Fruit fly (Drosophila melanogaster) whole organism, embryonic: ENCODE data around the gene CG34427.

Experiments
- Atf6 ChIP-seq: fragments of 200-800 bp; sonication (Bioruptor generic); IDR thresholded peaks from 2 replicates; pipeline ENCODE4 v1.3.6; 2022; ENCODE audit warnings: missing biosample characterization, missing genetic modification characterization
- CG10209 ChIP-seq: fragments of 200-800 bp; sonication (Bioruptor generic); optimal IDR thresholded peaks from 3 replicates; lab custom pipeline; 2017; ENCODE audit warnings: missing biosample characterization, mild to moderate bottlenecking, missing genetic modification characterization, missing genetic modification reagents
- CG12104 ChIP-seq: fragments of 200-800 bp; sonication (Bioruptor generic); optimal IDR thresholded peaks from 3 replicates; lab custom pipeline; 2016; ENCODE audit warnings: missing biosample characterization, missing genetic modification characterization
- CG12219 ChIP-seq: fragments of 200-800 bp; sonication (Bioruptor generic); optimal IDR thresholded peaks from 3 replicates; lab custom pipeline; 2018; ENCODE audit warnings: missing biosample characterization, mild to moderate bottlenecking, missing genetic modification characterization
- CG12391 ChIP-seq: fragments of 200-800 bp; sonication (Bioruptor generic); optimal IDR thresholded peaks from 3 replicates; lab custom pipeline; 2018; ENCODE audit warnings: missing biosample characterization, mild to moderate bottlenecking, missing genetic modification characterization, moderate library complexity
- CG12744 ChIP-seq: fragments of 200-800 bp; sonication (Bioruptor generic); optimal IDR thresholded peaks from 2 replicates; lab custom pipeline; 2016; ENCODE audit warnings: missing biosample characterization, missing genetic modification characterization
- CG15011 ChIP-seq: fragments of 200-800 bp; sonication (Bioruptor generic); optimal IDR thresholded peaks from 3 replicates; lab custom pipeline; 2018; ENCODE audit warnings: missing biosample characterization, mild to moderate bottlenecking, missing genetic modification characterization
- CG17361 ChIP-seq: fragments of 200-800 bp; sonication (Bioruptor generic); IDR thresholded peaks from 3 replicates; pipeline ENCODE4 v1.3.6; 2022; ENCODE audit warnings: missing biosample characterization, missing genetic modification characterization
- CG2120 ChIP-seq: fragments of 200-800 bp; sonication (Bioruptor generic); optimal IDR thresholded peaks from 3 replicates; lab custom pipeline; 2016; ENCODE audit warnings: missing biosample characterization, missing genetic modification characterization
- CG3281 ChIP-seq: fragments of 200-800 bp; sonication (Bioruptor generic); optimal IDR thresholded peaks from 3 replicates; lab custom pipeline; 2017; ENCODE audit warnings: missing biosample characterization, mild to moderate bottlenecking, missing genetic modification characterization
- CG34376 ChIP-seq: fragments of 200-800 bp; sonication (Bioruptor generic); optimal IDR thresholded peaks from 2 replicates; lab custom pipeline; 2018; ENCODE audit warnings: missing biosample characterization, mild to moderate bottlenecking, missing genetic modification characterization
- CG4360 ChIP-seq: fragments of 200-800 bp; sonication (Bioruptor generic); IDR thresholded peaks from 2 replicates; pipeline ENCODE4 v1.3.6; 2022; ENCODE audit warnings: missing biosample characterization, missing genetic modification characterization
- CG6765 ChIP-seq: fragments of 200-800 bp; sonication (Bioruptor generic); optimal IDR thresholded peaks from 3 replicates; lab custom pipeline; 2017; ENCODE audit warnings: missing biosample characterization, mild to moderate bottlenecking, missing genetic modification characterization
- CG7357 ChIP-seq: fragments of 200-800 bp; sonication (Bioruptor generic); IDR thresholded peaks from 3 replicates; pipeline ENCODE4 v1.3.6; 2022; ENCODE audit warnings: missing biosample characterization, missing genetic modification characterization
- CG7372 ChIP-seq: fragments of 200-800 bp; sonication (Bioruptor generic); IDR thresholded peaks from 2 replicates; pipeline ENCODE4 v1.3.6; 2022; ENCODE audit warnings: missing biosample characterization, missing genetic modification characterization
- CG8290 ChIP-seq, 3 experiments: fragments of 200-800 bp; sonication (Bioruptor generic); optimal IDR thresholded peaks; 2 replicates each; lab custom pipeline; 2016 to 2019; ENCODE audit warnings: missing biosample characterization in 3 of 3, missing genetic modification characterization in 3 of 3, mild to moderate bottlenecking in 2 of 3, moderate library complexity in 1 of 3
- CG8388 ChIP-seq: fragments of 200-800 bp; sonication (Bioruptor generic); optimal IDR thresholded peaks from 2 replicates; lab custom pipeline; 2019; ENCODE audit warnings: missing biosample characterization, mild to moderate bottlenecking, missing genetic modification characterization, moderate library complexity
- CG9215 ChIP-seq: fragments of 200-800 bp; sonication (Bioruptor generic); IDR thresholded peaks from 2 replicates; pipeline ENCODE4 v1.3.6; 2022; ENCODE audit warnings: missing biosample characterization, missing genetic modification characterization
- CG9437 ChIP-seq: fragments of 200-800 bp; sonication (Bioruptor generic); optimal IDR thresholded peaks from 2 replicates; lab custom pipeline; 2018; ENCODE audit warnings: missing biosample characterization, mild to moderate bottlenecking, missing genetic modification characterization
- CG9932 ChIP-seq: fragments of 200-800 bp; sonication (Bioruptor generic); IDR thresholded peaks from 2 replicates; pipeline ENCODE4 v1.3.6; 2022; ENCODE audit warnings: missing biosample characterization, missing genetic modification characterization
- Camta ChIP-seq: fragments of 200-800 bp; sonication (Bioruptor generic); optimal IDR thresholded peaks from 2 replicates; lab custom pipeline; 2016; ENCODE audit warnings: missing biosample characterization, missing genetic modification characterization
- Dip3 ChIP-seq: fragments of 200-800 bp; sonication (Bioruptor generic); optimal IDR thresholded peaks from 3 replicates; lab custom pipeline; 2016; ENCODE audit warnings: missing biosample characterization, missing genetic modification characterization
- Fer1 ChIP-seq: fragments of 200-800 bp; sonication (Bioruptor generic); optimal IDR thresholded peaks from 2 replicates; lab custom pipeline; 2017; ENCODE audit warnings: missing biosample characterization, mild to moderate bottlenecking, missing genetic modification characterization
- HLH54F ChIP-seq: fragments of 200-800 bp; sonication (Bioruptor generic); optimal IDR thresholded peaks from 3 replicates; lab custom pipeline; 2016; ENCODE audit warnings: missing biosample characterization, missing genetic modification characterization
- HmgZ ChIP-seq: fragments of 200-800 bp; sonication (Bioruptor generic); optimal IDR thresholded peaks from 2 replicates; lab custom pipeline; 2018; ENCODE audit warnings: missing biosample characterization, mild to moderate bottlenecking, missing genetic modification characterization
- Hmr ChIP-seq: fragments of 200-800 bp; sonication (Bioruptor generic); optimal IDR thresholded peaks from 3 replicates; lab custom pipeline; 2017; ENCODE audit warnings: mild to moderate bottlenecking, missing biosample characterization, missing genetic modification reagents, missing genetic modification characterization
- NfI ChIP-seq: fragments of 200-800 bp; sonication (Bioruptor generic); optimal IDR thresholded peaks from 3 replicates; lab custom pipeline; 2018; ENCODE audit warnings: missing biosample characterization, mild to moderate bottlenecking, missing genetic modification characterization, moderate library complexity
- Oli ChIP-seq: fragments of 200-800 bp; sonication (Bioruptor generic); optimal IDR thresholded peaks from 2 replicates; lab custom pipeline; 2018; ENCODE audit warnings: missing biosample characterization, mild to moderate bottlenecking, missing genetic modification characterization, moderate library complexity
- Ptx1 ChIP-seq: fragments of 200-800 bp; sonication (Bioruptor generic); IDR thresholded peaks from 2 replicates; pipeline ENCODE4 v1.3.6; 2022; ENCODE audit warnings: missing biosample characterization, missing genetic modification characterization
- Stat92E ChIP-seq, 3 experiments: fragments of >200 bp in 2 of 3; fragments of 200-800 bp in 1 of 3; sonication (Bioruptor generic) in 1 of 3; optimal IDR thresholded peaks; 2 replicates each; lab custom pipeline; 2017 to 2019; ENCODE audit warnings: missing biosample characterization in 3 of 3, missing genetic modification characterization in 3 of 3, mild to moderate bottlenecking in 1 of 3, moderate library complexity in 1 of 3
- ato ChIP-seq: fragments of 200-800 bp; sonication (Bioruptor generic); IDR thresholded peaks from 2 replicates; pipeline ENCODE4 v1.3.6; 2022; ENCODE audit warnings: missing biosample characterization, missing genetic modification characterization; ENCODE audit not compliant: partially characterized antibody
- az2 ChIP-seq: fragments of 200-800 bp; sonication (Bioruptor generic); optimal IDR thresholded peaks from 3 replicates; lab custom pipeline; 2016; ENCODE audit warnings: missing biosample characterization, missing genetic modification characterization
- btn ChIP-seq: fragments of 200-800 bp; sonication (Bioruptor generic); optimal IDR thresholded peaks from 2 replicates; lab custom pipeline; 2016; ENCODE audit warnings: missing biosample characterization, missing genetic modification characterization
- caup ChIP-seq: fragments of 200-800 bp; sonication (Bioruptor generic); optimal IDR thresholded peaks from 3 replicates; lab custom pipeline; 2017; ENCODE audit warnings: missing biosample characterization, mild to moderate bottlenecking, missing genetic modification characterization, moderate library complexity; ENCODE audit not compliant: severe bottlenecking
- cwo ChIP-seq: fragments of 200-800 bp; sonication (Bioruptor generic); optimal IDR thresholded peaks from 3 replicates; lab custom pipeline; 2017; ENCODE audit warnings: missing biosample characterization, missing genetic modification characterization, mild to moderate bottlenecking, moderate library complexity, missing genetic modification reagents
- en ChIP-seq: fragments of 200-800 bp; sonication (Bioruptor generic); optimal IDR thresholded peaks from 2 replicates; lab custom pipeline; 2016; ENCODE audit warnings: missing biosample characterization, missing genetic modification characterization
- ewg ChIP-seq: fragments of 200-800 bp; sonication (Bioruptor generic); optimal IDR thresholded peaks from 3 replicates; lab custom pipeline; 2017; ENCODE audit warnings: mild to moderate bottlenecking, missing biosample characterization, missing genetic modification reagents, missing genetic modification characterization
- eyg ChIP-seq: fragments of 200-800 bp; sonication (Bioruptor generic); optimal IDR thresholded peaks from 3 replicates; lab custom pipeline; 2016; ENCODE audit warnings: missing biosample characterization, missing genetic modification characterization
- grau ChIP-seq: fragments of 200-800 bp; optimal IDR thresholded peaks from 3 replicates; lab custom pipeline; 2019; ENCODE audit warnings: missing biosample characterization, mild to moderate bottlenecking, missing genetic modification characterization, moderate library complexity
- jigr1 ChIP-seq: fragments of 200-800 bp; sonication (Bioruptor generic); IDR thresholded peaks from 3 replicates; pipeline ENCODE4 v1.3.6; 2022; ENCODE audit warnings: missing biosample characterization, missing genetic modification characterization
- prd ChIP-seq, 3 experiments: fragments of >200 bp in 2 of 3; fragments of 200-800 bp in 1 of 3; sonication (Bioruptor generic) in 1 of 3; optimal IDR thresholded peaks in 2 of 3; IDR thresholded peaks in 1 of 3; 2 replicates in 2 of 3; 3 replicates in 1 of 3; pipeline versions ENCODE4 v1.3.6 to Lab custom; 2017 to 2022; ENCODE audit warnings: missing biosample characterization in 1 of 3, missing genetic modification characterization in 1 of 3
- row ChIP-seq: fragments of 200-800 bp; sonication (Bioruptor generic); IDR thresholded peaks from 3 replicates; pipeline ENCODE4 v1.3.6; 2022; ENCODE audit warnings: missing biosample characterization, missing genetic modification characterization
- sens ChIP-seq: fragments of 200-800 bp; sonication (Bioruptor generic); peaks from one replicate; lab custom pipeline; 2016; ENCODE audit warnings: missing biosample characterization, missing genetic modification characterization
- slbo ChIP-seq: fragments of 200-800 bp; sonication (Bioruptor generic); IDR thresholded peaks from 2 replicates; pipeline ENCODE4 v1.3.6; 2022; ENCODE audit warnings: missing biosample characterization, missing genetic modification characterization
- stc ChIP-seq: fragments of 200-800 bp; sonication (Bioruptor generic); IDR thresholded peaks from 2 replicates; pipeline ENCODE4 v1.3.6; 2022; ENCODE audit warnings: missing biosample characterization, missing genetic modification characterization
- tio ChIP-seq: fragments of 200-800 bp; sonication (Bioruptor generic); optimal IDR thresholded peaks from 2 replicates; lab custom pipeline; 2017; ENCODE audit warnings: missing biosample characterization, missing genetic modification characterization, inconsistent platforms
- twi ChIP-seq: fragments of 200-800 bp; optimal IDR thresholded peaks from 2 replicates; lab custom pipeline; 2019; ENCODE audit warnings: missing biosample characterization, mild to moderate bottlenecking, missing genetic modification characterization, moderate library complexity
- vfl ChIP-seq: fragments of 200-800 bp; sonication (Bioruptor generic); optimal IDR thresholded peaks from 2 replicates; lab custom pipeline; 2016; ENCODE audit warnings: missing biosample characterization, missing genetic modification characterization
- zfh2 ChIP-seq: fragments of 200-800 bp; sonication (Bioruptor generic); optimal IDR thresholded peaks from 2 replicates; lab custom pipeline; 2016; ENCODE audit warnings: missing biosample characterization, missing genetic modification characterization

CG34427 gene

DNA sequence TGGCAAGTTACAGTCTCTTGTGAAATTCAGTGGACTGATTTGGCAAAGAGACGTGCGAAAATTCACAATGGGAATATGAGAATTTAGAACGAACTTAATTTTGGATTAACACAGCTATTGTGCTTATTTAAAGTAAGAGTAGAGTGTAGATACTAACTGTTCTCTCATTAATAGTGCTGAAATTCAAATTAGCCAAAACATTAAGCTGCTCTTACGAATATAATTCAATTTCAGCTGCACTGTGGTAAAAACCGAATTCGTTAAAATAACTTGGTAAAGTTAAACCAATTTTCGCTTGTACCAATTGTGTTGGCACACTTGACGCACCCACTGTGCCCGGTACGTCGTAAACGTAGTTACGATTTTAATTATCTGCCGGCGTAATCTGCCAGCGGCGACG, 36.7 kb upstream of the CG34427 start (continued):
- peak; percentile 48 for TF ChIP-seq Fer1
- TF ChIP-seq CG9932 (GFP tag; lab: Robert Waterston, UW): peak; percentile 66
- TF ChIP-seq cwo (GFP tag; lab: Kevin White, UChicago): peak; percentile 58
- peak; percentile 42 for TF ChIP-seq CG10209
- peak; percentile 42 for TF ChIP-seq CG6765
- TF ChIP-seq row (GFP tag; lab: Robert Waterston, UW): peak; percentile 70
- peak; percentile 56 for TF ChIP-seq HmgZ (tag; lab: Kevin White, UChicago)
- TF ChIP-seq eyg (GFP tag; lab: Kevin White, UChicago): no peak
- peak; percentile 72 for TF ChIP-seq sens (GFP tag; lab: Kevin White, UChicago)
- 0 out of 3 replicates have a peak, but pooled peaks have one; percentile 15 for TF ChIP-seq CG7357
- TF ChIP-seq stc: no peak
- TF ChIP-seq CG15011 (GFP tag; lab: Kevin White, UChicago): peak; percentile 7
- TF ChIP-seq vfl (GFP tag; lab: Kevin White, UChicago): peak; percentile 4
- peak; percentile 70 for TF ChIP-seq slbo
- TF ChIP-seq HLH54F (GFP tag; lab: Kevin White, UChicago): peak; percentile 28
- peak; percentile 62 for TF ChIP-seq CG9215 (GFP tag; lab: Robert Waterston, UW)
- no peak for TF ChIP-seq ato (GFP tag; lab: Robert Waterston, UW)
- TF ChIP-seq CG9437 (GFP tag; lab: Kevin White, UChicago): peak; percentile 70
- TF ChIP-seq CG17361 (GFP tag; lab: Robert Waterston, UW): peak; percentile 45; the same call in 2 of the 3 replicates
- TF ChIP-seq NfI: peak; percentile 38
- no peak for TF ChIP-seq az2
- TF ChIP-seq en (GFP tag; lab: Kevin White, UChicago): peak; percentile 19
- TF ChIP-seq grau: peak; percentile 62
- peak; percentile 70 for TF ChIP-seq CG3281 (GFP tag; lab: Kevin White, UChicago)
- no peak for TF ChIP-seq prd (optimal IDR thresholded peaks at IDR 0.05; lab: Kevin White, UChicago)
- peak; percentile 58; the same call in 2 of the 3 replicates for TF ChIP-seq prd (GFP tag; IDR thresholded peaks at IDR 0.05; lab: Robert Waterston, UW)
- no peak for TF ChIP-seq btn
- 0 out of 2 replicates have a peak, but pooled peaks have one; percentile 10 for TF ChIP-seq CG7372 (GFP tag; lab: Robert Waterston, UW)
- peak; percentile 25 for TF ChIP-seq CG12391 (tag; lab: Kevin White, UChicago)
- no peak for TF ChIP-seq CG8290 (GFP tag; optimal IDR thresholded peaks at IDR 0.05; lab: Kevin White, UChicago)
- peak in 1 of 2 experiments; percentile 65 for TF ChIP-seq CG8290 (tag; optimal IDR thresholded peaks at IDR 0.05; lab: Kevin White, UChicago)
- TF ChIP-seq CG12104 (GFP tag; lab: Kevin White, UChicago): peak; percentile 16
- peak; percentile 4 for TF ChIP-seq Camta (GFP tag; lab: Kevin White, UChicago)
- peak; percentile 8 for TF ChIP-seq CG34376 (GFP tag; lab: Kevin White, UChicago)
- TF ChIP-seq zfh2 (GFP tag; lab: Kevin White, UChicago): peak; percentile 72
- TF ChIP-seq CG4360 (GFP tag; lab: Robert Waterston, UW): no peak
- peak; percentile 35 for TF ChIP-seq CG12219 (GFP tag; lab: Kevin White, UChicago)
- TF ChIP-seq Oli (tag; lab: Kevin White, UChicago): peak; percentile 7
- TF ChIP-seq Stat92E (GFP tag; optimal IDR thresholded peaks at IDR 0.05; lab: Kevin White, UChicago): no peak
- 0 out of 3 replicates have a peak, but pooled peaks have one; percentile 39 for TF ChIP-seq jigr1 (GFP tag; lab: Robert Waterston, UW)
- TF ChIP-seq caup: peak; percentile 37
- peak; percentile 70 for TF ChIP-seq Hmr (GFP tag; lab: Kevin White, UChicago)
- TF ChIP-seq tio (GFP tag; lab: Kevin White, UChicago): peak; percentile 37
- TF ChIP-seq CG2120: peak; percentile 81
- TF ChIP-seq ewg (GFP tag; lab: Kevin White, UChicago): no peak
- peak; percentile 74 for TF ChIP-seq CG8388
- peak; percentile 55; the same call in 1 of the 2 replicates for TF ChIP-seq Atf6 (GFP tag; lab: Robert Waterston, UW)
- no peak for TF ChIP-seq twi
- peak; percentile 54; the same call in 1 of the 2 replicates for TF ChIP-seq Ptx1
- TF ChIP-seq Dip3 (GFP tag; lab: Kevin White, UChicago): peak; percentile 46
- peak; percentile 14 for TF ChIP-seq CG12744 (GFP tag; lab: Kevin White, UChicago)
